Worm (Caenorhabditis elegans) whole organism, mixed stage, embryonic: ENCODE measurements around the gene C05D10.4.

Experiments used
- blmp-1 ChIP-seq: fragments of 150-350 bp; optimal IDR thresholded peaks from 2 replicates; lab custom pipeline; 2014; ENCODE audit warnings: missing biosample characterization, missing genetic modification characterization
- lin-13 ChIP-seq: fragments of 150-350 bp; optimal IDR thresholded peaks from 2 replicates; lab custom pipeline; 2014; ENCODE audit warnings: missing biosample characterization, missing genetic modification characterization
- nhr-237 ChIP-seq: fragments of 150-350 bp; optimal IDR thresholded peaks from 2 replicates; lab custom pipeline; 2014; ENCODE audit warnings: missing biosample characterization, missing genetic modification characterization
- unc-62 ChIP-seq: fragments of 150-350 bp; optimal IDR thresholded peaks from 2 replicates; lab custom pipeline; 2014; ENCODE audit warnings: missing biosample characterization, missing genetic modification reagents, missing genetic modification characterization
- zip-8 ChIP-seq: fragments of 150-350 bp; optimal IDR thresholded peaks from 2 replicates; lab custom pipeline; 2014; ENCODE audit warnings: missing biosample characterization, missing genetic modification characterization

DNA sequence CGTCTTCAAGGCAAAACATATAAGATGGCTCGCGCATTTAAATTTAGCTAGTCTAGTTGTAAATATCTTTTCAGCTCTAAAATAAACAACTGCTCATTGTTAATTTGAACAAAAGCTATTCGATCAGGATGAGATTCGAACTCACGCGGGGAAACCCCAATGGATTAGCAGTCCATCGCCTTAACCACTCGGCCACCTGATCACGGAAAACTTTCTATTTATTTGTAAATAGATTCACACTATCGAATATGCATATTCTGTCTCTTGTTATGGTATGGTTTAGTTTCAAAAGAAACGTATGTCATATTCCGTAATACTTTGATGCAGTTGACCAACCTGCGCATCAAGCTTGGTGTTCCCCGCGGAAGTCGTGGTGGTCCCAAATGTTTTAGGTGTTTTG, 46.5 kb downstream of the C05D10.4 start:
- no peak for TF ChIP-seq zip-8 (tag; lab: Kevin White, UChicago)
- no peak for TF ChIP-seq lin-13 (tag; lab: Kevin White, UChicago)
- no peak for TF ChIP-seq unc-62 (GFP tag; lab: Kevin White, UChicago)
- no peak for TF ChIP-seq blmp-1 (tag; lab: Kevin White, UChicago)
- TF ChIP-seq nhr-237 (tag; lab: Kevin White, UChicago), result no peak
